Worm (Caenorhabditis elegans): ENCODE data around the gene clec-202.

The clec-202 gene

DNA sequence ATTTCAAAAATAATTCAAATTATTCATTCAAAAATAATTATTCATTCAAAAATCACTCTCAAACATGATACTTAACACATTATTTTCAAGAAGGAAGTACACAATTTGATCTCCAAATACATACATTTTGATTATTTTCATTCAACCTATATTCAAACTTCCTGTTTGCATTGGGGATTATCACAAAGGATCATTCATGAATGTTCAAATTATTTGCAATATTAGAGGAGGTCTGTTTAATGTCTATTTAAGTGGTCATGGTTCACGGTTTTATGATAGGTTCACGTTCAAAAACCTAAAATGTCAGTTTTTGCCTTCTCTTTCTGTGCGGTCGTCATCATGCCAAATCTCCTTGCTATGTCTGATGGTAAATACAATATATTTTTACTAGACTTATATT lies at the start of gene clec-202:
TSS of gene clec-202 (plus strand) at position 301 of the 400 bp plus-strand sequence.
- TF ChIP-seq W03F9.2 (tag; optimal IDR thresholded peaks at IDR 0.05) = no peak
- TF ChIP-seq dao-5 (tag; optimal IDR thresholded peaks at IDR 0.05) = no peak
- TF ChIP-seq him-1 (tag; optimal IDR thresholded peaks at IDR 0.05) = no peak

- no peak for TF ChIP-seq W03F9.2 (tag; optimal IDR thresholded peaks at IDR 0.05)
These were observed 49.4 kb upstream of the clec-202 start, which contains the start of gene snf-9 for ce11 chrIV:17311842-17312241. Gene snf-9 (plus strand): TSS chrIV:17312142.

ce11 chrIV:17316398-17316797 lies 44.8 kb upstream of the clec-202 start, which contains the start of gene C49C3.20:
Gene C49C3.20 (minus strand): TSS chrIV:17316498.
- TF ChIP-seq W03F9.2 (tag; optimal IDR thresholded peaks at IDR 0.05) = no peak
- TF ChIP-seq dao-5 (tag; optimal IDR thresholded peaks at IDR 0.05) = no peak
- no peak for TF ChIP-seq him-1 (tag; optimal IDR thresholded peaks at IDR 0.05)

- TF ChIP-seq him-1 (tag; optimal IDR thresholded peaks at IDR 0.05) = no peak
- TF ChIP-seq dao-5 (tag; optimal IDR thresholded peaks at IDR 0.05) = no peak
These were observed 40.8 kb upstream of the clec-202 start, which contains the start of gene C49C3.4 for ce11 chrIV:17320445-17320844. Gene C49C3.4 (plus strand): TSS chrIV:17320795.

DNA sequence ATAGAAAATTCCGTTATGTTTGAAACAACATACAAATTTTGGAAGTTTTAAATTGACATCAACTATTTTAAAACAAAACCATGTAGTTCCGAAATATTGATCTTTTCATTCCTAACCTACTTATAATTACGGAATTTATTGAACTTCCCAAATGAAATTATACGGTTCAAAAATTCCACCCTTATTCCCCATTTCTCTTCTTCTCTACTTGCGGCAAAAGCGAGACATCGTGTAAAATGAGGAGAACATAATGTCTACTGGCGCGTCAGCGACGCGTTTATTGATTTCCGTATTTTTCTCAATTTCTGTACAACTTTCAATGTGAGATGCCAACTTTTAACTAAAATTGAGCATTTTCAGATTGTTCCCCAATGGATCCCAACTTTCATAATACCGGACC lies 32.4 kb upstream of the clec-202 start, which contains the start of gene ceh-88:
TSS of gene ceh-88 (plus strand) at position 355 of the 400 bp plus-strand sequence.
- TF ChIP-seq W03F9.2 (tag; optimal IDR thresholded peaks at IDR 0.05) = no peak

DNA sequence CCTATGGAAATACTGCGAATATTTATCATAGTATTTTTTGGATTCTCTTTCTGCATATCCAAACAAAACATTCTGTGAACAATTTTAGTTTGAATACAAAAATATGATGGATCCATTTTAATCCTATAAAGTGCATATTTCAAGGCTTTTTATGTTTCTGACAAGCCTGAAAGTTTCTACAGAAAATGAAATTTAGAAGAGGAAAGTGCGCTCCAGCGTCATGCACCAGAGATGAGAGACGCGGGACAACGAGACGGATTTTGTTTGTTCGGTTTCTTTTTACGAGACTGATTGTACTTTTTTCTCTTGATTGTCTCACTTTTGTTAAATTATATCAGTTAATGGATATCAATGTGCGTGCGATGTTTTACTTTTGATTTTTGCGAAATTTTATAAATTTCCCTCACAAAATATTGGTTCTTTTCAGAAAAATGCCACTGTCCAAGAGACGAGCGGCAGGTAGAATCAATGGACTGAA lies 30.1 kb upstream of the clec-202 start, which contains the start of gene C49C3.6:
TSS of gene C49C3.6 (plus strand) at position 428 of the 478 bp plus-strand sequence.
- no peak for TF ChIP-seq him-1 (tag; optimal IDR thresholded peaks at IDR 0.05)
- TF ChIP-seq dao-5 (tag; optimal IDR thresholded peaks at IDR 0.05) = no peak
- TF ChIP-seq W03F9.2 (tag; optimal IDR thresholded peaks at IDR 0.05) = no peak

DNA sequence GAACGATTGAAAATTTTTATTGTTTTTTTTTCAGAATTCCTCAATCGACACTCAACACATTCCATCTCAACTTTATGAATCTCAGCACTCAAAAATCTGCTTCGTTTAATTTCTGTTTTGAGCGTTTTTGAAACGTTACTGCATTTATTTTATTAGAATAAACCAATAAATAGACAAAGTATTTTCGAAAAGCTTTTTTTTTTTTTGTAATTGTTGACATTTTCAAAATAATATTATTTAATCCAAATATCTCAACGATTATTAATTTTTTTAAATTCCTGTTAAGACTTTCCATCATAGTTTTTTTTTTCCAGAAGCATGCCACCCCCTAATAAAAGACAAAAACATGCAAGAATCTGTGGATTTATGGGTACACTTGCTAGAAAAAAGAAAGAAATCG lies 29.0 kb upstream of the clec-202 start, which contains the start of gene C49C3.7:
TSS of gene C49C3.7 (plus strand) at position 301 of the 400 bp plus-strand sequence.
- TF ChIP-seq him-1 (tag; optimal IDR thresholded peaks at IDR 0.05) = no peak
- no peak for TF ChIP-seq W03F9.2 (tag; optimal IDR thresholded peaks at IDR 0.05)
- no peak for TF ChIP-seq dao-5 (tag; optimal IDR thresholded peaks at IDR 0.05)

DNA sequence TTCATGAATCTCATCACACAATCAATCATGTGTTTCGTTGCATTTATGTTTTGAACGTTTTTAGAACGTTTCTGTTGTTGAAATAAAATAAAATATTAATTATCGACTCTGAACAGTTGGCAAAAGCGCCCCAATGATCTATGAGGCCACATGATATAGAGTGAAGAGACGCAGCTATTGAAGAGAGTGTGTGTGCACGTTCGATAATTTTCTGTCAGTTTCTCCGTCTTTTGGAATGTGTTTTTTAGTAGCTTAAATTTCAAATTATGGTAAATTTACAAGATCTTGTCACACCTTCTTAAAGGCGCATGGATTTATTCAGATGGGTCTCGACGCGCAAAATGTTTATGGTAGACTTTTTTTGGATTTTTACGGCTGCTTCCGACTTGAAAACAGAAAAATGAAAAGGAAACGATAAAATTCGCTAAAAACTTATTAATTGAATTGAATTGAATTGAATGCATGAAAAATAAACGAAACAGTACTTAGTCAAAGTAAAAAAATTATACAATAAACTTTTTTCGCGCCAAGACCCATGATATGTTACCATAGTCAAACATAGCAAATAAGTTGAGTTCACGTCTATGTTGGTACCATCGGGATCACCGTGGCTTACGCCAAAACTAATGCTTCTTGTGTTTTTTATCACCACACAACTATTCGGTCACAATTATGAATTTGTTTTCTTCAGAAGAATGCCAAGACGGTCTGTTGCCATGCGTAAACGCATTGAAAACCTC lies 27.5 kb upstream of the clec-202 start, which contains the start of gene C49C3.15:
TSS of gene C49C3.15 (plus strand) at position 690 of the 740 bp plus-strand sequence.
- TF ChIP-seq him-1 (tag; optimal IDR thresholded peaks at IDR 0.05) (no peak), dao-5 (tag; optimal IDR thresholded peaks at IDR 0.05) (no peak), W03F9.2 (tag; optimal IDR thresholded peaks at IDR 0.05) (no peak)

DNA sequence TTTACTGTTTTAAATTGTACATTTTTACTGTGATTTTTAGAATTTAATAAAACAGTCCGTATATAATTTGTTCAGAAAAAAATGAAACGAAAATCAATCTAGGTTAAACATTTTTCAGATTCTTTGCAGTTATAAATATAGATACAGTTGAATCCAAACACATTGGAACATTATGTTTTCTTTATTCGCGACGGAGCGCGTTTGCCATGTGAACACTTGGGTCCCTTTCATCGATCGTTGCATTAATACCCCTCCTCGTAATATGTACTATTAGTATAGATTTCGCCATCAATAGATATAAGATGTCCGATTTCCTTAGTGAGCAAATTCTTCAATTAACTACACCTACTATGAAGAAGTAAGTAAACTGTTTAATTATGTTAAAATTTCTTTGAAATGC lies 26.2 kb upstream of the clec-202 start, which contains the start of gene C49C3.8:
TSS of gene C49C3.8 (plus strand) at position 173 of the 400 bp plus-strand sequence.
- TF ChIP-seq dao-5 (tag; optimal IDR thresholded peaks at IDR 0.05) = no peak
- no peak for TF ChIP-seq him-1 (tag; optimal IDR thresholded peaks at IDR 0.05)
- TF ChIP-seq W03F9.2 (tag; optimal IDR thresholded peaks at IDR 0.05) = no peak

DNA sequence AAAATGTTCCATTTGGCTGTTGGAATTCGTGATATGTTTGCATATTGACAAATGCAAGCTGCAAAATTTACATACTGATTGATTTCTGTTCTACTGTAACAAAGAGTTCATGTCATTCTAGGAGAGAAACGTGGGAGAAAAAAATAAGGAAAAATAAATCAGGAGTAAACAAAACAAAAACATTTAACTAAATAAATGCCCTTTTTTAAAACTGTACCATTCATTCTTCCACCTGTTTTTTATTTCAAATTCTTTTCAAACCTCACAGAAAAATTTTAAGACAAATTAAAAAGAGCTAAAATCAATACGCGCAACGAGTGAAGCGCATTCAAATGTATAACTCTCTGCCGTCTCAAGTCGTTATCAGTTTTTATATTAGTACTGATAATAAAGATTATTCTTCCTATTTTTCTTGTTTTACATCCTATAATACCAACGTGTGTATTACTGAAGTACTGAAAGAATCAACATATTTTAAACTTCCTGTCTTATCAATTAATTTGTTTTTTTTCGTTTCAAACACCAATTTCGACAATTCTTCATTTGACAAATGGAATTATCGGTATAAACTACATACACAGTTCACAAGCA lies 22.2 kb upstream of the clec-202 start, which contains the start of gene C49C3.10:
TSS of gene C49C3.10 (minus strand) at position 51 of the 591 bp plus-strand sequence.
- TF ChIP-seq W03F9.2 (tag; optimal IDR thresholded peaks at IDR 0.05) (no peak), dao-5 (tag; optimal IDR thresholded peaks at IDR 0.05) (no peak), him-1 (tag; optimal IDR thresholded peaks at IDR 0.05) (no peak)

DNA sequence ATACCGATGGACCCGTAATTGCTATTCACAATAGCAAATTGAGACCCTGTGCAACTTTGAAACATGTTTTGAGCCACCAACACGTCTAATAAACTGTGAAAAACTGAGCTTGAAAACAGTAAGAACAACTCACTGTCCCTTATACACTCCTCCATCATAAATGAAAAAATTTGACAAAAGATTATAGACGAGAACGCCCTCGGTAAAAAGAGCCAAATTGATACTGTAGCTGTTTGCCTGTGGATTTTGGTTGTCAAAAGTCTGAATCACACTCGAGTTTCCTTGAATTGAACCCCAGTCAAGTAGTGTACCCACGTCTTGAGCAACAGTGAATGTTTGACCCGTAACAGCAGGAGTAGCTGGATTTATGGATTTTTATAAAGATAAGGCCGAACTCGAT lies 20.2 kb upstream of the clec-202 start:
- TF ChIP-seq him-1 (tag; optimal IDR thresholded peaks at IDR 0.05) (no peak), dao-5 (tag; optimal IDR thresholded peaks at IDR 0.05) (no peak), W03F9.2 (tag; optimal IDR thresholded peaks at IDR 0.05) (no peak)

DNA sequence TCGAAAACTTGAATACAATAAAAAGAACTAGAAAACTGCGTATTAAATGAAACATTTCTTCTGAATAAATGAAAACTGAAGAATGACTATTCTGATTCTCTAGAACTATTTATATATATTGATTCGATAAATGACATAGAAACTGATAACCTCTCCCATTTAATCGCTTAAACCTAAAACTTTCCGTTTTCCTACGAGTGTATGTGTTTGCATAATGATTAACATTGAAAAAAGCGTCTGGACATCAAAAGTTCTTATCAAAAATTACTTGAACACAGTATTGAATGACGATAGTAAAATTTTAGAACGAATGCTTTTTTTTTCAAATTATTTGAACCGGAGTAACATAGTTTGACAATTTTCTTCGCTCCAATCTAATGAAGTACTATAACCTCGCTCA lies 19.1 kb upstream of the clec-202 start, which contains the start of gene C49C3.9:
TSS of gene C49C3.9 (minus strand) at position 136 of the 400 bp plus-strand sequence.
- TF ChIP-seq him-1 (tag; optimal IDR thresholded peaks at IDR 0.05) (no peak), W03F9.2 (tag; optimal IDR thresholded peaks at IDR 0.05) (no peak), dao-5 (tag; optimal IDR thresholded peaks at IDR 0.05) (no peak)

DNA sequence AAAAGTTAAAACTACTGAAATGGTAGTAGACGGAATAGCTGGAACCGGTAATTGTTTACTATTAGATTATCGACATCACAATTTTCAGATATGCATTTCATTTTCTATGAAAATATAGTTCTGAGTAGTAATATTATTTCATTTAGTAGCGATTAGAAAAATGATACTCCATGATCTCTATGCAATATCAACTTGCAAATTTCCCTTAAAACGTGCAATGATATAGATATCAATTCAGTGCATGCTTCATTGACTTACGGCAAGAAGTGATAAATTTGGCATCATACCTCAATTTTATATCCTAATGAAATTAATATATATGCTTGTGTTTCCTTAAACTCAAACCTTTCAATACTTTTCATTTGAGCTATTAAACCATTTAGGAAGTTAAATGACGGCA lies 18.6 kb upstream of the clec-202 start, which contains the start of gene C49C3.21:
TSS of gene C49C3.21 (plus strand) at position 301 of the 400 bp plus-strand sequence.
- no peak for TF ChIP-seq W03F9.2 (tag; optimal IDR thresholded peaks at IDR 0.05)
- TF ChIP-seq dao-5 (tag; optimal IDR thresholded peaks at IDR 0.05) = no peak
- no peak for TF ChIP-seq him-1 (tag; optimal IDR thresholded peaks at IDR 0.05)

- no peak for TF ChIP-seq W03F9.2 (tag; optimal IDR thresholded peaks at IDR 0.05)
- TF ChIP-seq dao-5 (tag; optimal IDR thresholded peaks at IDR 0.05) = no peak
- no peak for TF ChIP-seq him-1 (tag; optimal IDR thresholded peaks at IDR 0.05)
These were observed 17.8 kb upstream of the clec-202 start, which contains the start of gene C49C3.11 for ce11 chrIV:17343482-17343881. Gene C49C3.11 (plus strand): TSS chrIV:17343782.

All from whole organism, L4/young adult.